Fruit fly (Drosophila melanogaster): ENCODE results near the gene Raf.

DNA sequence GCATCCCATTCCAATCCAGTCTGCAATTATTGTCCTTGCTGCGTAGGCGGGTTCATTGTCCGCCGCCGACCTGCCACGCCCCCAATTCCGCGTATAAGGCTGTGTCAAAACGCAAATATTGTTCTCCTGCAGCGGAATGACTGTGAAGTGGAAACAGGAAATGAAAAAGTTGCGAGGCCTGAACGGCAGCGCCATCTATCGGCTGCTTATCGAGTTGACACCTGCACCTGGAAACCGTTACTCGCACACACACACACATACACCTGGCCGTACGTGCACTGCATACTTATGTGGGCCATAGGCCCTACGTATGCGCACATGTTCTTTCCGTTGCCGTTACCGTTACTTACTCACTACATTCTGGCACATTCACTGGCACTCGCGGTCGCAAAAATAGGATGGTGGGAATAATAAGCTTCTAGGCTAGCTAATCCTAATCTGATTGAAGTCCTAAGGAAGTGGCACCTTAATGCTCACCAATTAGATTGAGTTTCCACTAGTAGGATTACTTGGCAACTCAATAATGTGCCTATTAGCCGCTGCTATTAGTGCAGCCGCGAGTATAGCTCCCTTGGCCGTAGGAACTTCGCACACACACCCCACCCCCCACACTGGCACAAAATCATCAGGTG is 36.5 kb upstream of the Raf start:
- TF ChIP-seq CG8478 (optimal IDR thresholded peaks at IDR 0.05) (no peak), CTCF (optimal IDR thresholded peaks at IDR 0.05) (peak; percentile 81 to 89)

All from S2 (cell line).